Worm (Caenorhabditis elegans) whole organism, mixed stage, embryonic: Measurements from ENCODE around the gene twk-33.

ENCODE experiments used
- bed-3 ChIP-seq: fragments of 200-800 bp; sonication (Bioruptor generic); optimal IDR thresholded peaks from 3 replicates; lab custom pipeline; 2018; ENCODE audit warnings: mild to moderate bottlenecking, missing genetic modification characterization, moderate library complexity, missing compliant biosample characterization
- blmp-1 ChIP-seq: fragments of 150-350 bp; optimal IDR thresholded peaks from 2 replicates; lab custom pipeline; 2014; ENCODE audit warnings: missing biosample characterization, missing genetic modification characterization
- ceh-39 ChIP-seq: fragments of 150-350 bp; optimal IDR thresholded peaks from 2 replicates; lab custom pipeline; 2014; ENCODE audit warnings: missing biosample characterization, missing genetic modification characterization
- ceh-43 ChIP-seq: fragments of 200-800 bp; sonication (Bioruptor generic); optimal IDR thresholded peaks from 2 replicates; lab custom pipeline; 2018; ENCODE audit warnings: mild to moderate bottlenecking, missing genetic modification characterization, moderate library complexity, missing compliant biosample characterization
- ceh-83 ChIP-seq: fragments of 200-800 bp; sonication (Bioruptor generic); optimal IDR thresholded peaks from 2 replicates; lab custom pipeline; 2018; ENCODE audit warnings: mild to moderate bottlenecking, missing genetic modification characterization, missing compliant biosample characterization
- ces-1 ChIP-seq: fragments of 150-350 bp; optimal IDR thresholded peaks from 2 replicates; lab custom pipeline; 2014; ENCODE audit warnings: missing biosample characterization, missing genetic modification reagents, missing genetic modification characterization
- cnd-1 ChIP-seq: fragments of 200-800 bp; sonication (Bioruptor generic); optimal IDR thresholded peaks from 2 replicates; lab custom pipeline; 2018; ENCODE audit warnings: mild to moderate bottlenecking, missing genetic modification characterization, missing compliant biosample characterization
- elt-1 ChIP-seq: sonication (generic microtip); optimal IDR thresholded peaks from 2 replicates; lab custom pipeline; 2017; ENCODE audit warnings: missing genetic modification characterization, mild to moderate bottlenecking, missing compliant biosample characterization, antibody characterized with exemption, moderate library complexity, borderline replicate concordance; ENCODE audit not compliant: insufficient read depth
- elt-3 ChIP-seq: fragments of 150-350 bp; optimal IDR thresholded peaks from 2 replicates; lab custom pipeline; 2014; ENCODE audit warnings: missing biosample characterization, missing genetic modification characterization
- flh-1 ChIP-seq: fragments of 200-800 bp; sonication (Bioruptor generic); optimal IDR thresholded peaks from 2 replicates; lab custom pipeline; 2018; ENCODE audit warnings: mild to moderate bottlenecking, missing genetic modification characterization, moderate library complexity, missing compliant biosample characterization
- ham-2 ChIP-seq: fragments of 200-800 bp; sonication (Bioruptor generic); optimal IDR thresholded peaks from 2 replicates; lab custom pipeline; 2018; ENCODE audit warnings: mild to moderate bottlenecking, missing genetic modification characterization, missing compliant biosample characterization
- hlh-1 ChIP-seq: fragments of 150-350 bp; optimal IDR thresholded peaks from 2 replicates; lab custom pipeline; 2014; ENCODE audit warnings: missing biosample characterization, missing genetic modification reagents, missing genetic modification characterization
- lin-13 ChIP-seq: fragments of 150-350 bp; optimal IDR thresholded peaks from 2 replicates; lab custom pipeline; 2014; ENCODE audit warnings: missing biosample characterization, missing genetic modification characterization
- lin-32 ChIP-seq: fragments of 200-800 bp; sonication (Bioruptor generic); optimal IDR thresholded peaks from 2 replicates; lab custom pipeline; 2018; ENCODE audit warnings: mild to moderate bottlenecking, missing genetic modification characterization, missing compliant biosample characterization
- lsy-2 ChIP-seq: fragments of 150-350 bp; optimal IDR thresholded peaks from 2 replicates; lab custom pipeline; 2014; ENCODE audit warnings: missing biosample characterization, missing genetic modification characterization
- mep-1 ChIP-seq: fragments of 150-350 bp; optimal IDR thresholded peaks from 2 replicates; lab custom pipeline; 2017; ENCODE audit warnings: missing biosample characterization, missing genetic modification reagents, missing genetic modification characterization, inconsistent platforms
- mls-2 ChIP-seq: sonication (generic microtip); optimal IDR thresholded peaks from 2 replicates; lab custom pipeline; 2016; ENCODE audit warnings: mild to moderate bottlenecking, missing genetic modification characterization, moderate library complexity, missing compliant biosample characterization
- nhr-2 ChIP-seq: fragments of 150-350 bp; optimal IDR thresholded peaks from 2 replicates; lab custom pipeline; 2014; ENCODE audit warnings: missing biosample characterization, missing genetic modification characterization
- nhr-237 ChIP-seq: fragments of 150-350 bp; optimal IDR thresholded peaks from 2 replicates; lab custom pipeline; 2014; ENCODE audit warnings: missing biosample characterization, missing genetic modification characterization
- nhr-28 ChIP-seq: fragments of 150-350 bp; optimal IDR thresholded peaks from 2 replicates; lab custom pipeline; 2014; ENCODE audit warnings: missing biosample characterization, missing genetic modification characterization
- pha-4 ChIP-seq: fragments of 150-350 bp; optimal IDR thresholded peaks from 2 replicates; lab custom pipeline; 2018; ENCODE audit warnings: missing biosample characterization, missing genetic modification reagents, missing genetic modification characterization
- sptf-1 ChIP-seq: sonication (generic microtip); optimal IDR thresholded peaks from 2 replicates; lab custom pipeline; 2017; ENCODE audit warnings: mild to moderate bottlenecking, missing genetic modification characterization, moderate library complexity, missing compliant biosample characterization
- unc-120 ChIP-seq: sonication (generic microtip); optimal IDR thresholded peaks from 2 replicates; lab custom pipeline; 2017; ENCODE audit warnings: missing genetic modification characterization, missing compliant biosample characterization; ENCODE audit not compliant: poor library complexity, severe bottlenecking
- unc-39 ChIP-seq: fragments of 150-350 bp; optimal IDR thresholded peaks from 2 replicates; lab custom pipeline; 2014; ENCODE audit warnings: missing biosample characterization, missing genetic modification characterization
- zip-8 ChIP-seq: fragments of 150-350 bp; optimal IDR thresholded peaks from 2 replicates; lab custom pipeline; 2014; ENCODE audit warnings: missing biosample characterization, missing genetic modification characterization
- ztf-11 ChIP-seq: fragments of 150-350 bp; optimal IDR thresholded peaks from 2 replicates; lab custom pipeline; 2014; ENCODE audit warnings: missing biosample characterization, missing genetic modification characterization

The twk-33 gene

DNA sequence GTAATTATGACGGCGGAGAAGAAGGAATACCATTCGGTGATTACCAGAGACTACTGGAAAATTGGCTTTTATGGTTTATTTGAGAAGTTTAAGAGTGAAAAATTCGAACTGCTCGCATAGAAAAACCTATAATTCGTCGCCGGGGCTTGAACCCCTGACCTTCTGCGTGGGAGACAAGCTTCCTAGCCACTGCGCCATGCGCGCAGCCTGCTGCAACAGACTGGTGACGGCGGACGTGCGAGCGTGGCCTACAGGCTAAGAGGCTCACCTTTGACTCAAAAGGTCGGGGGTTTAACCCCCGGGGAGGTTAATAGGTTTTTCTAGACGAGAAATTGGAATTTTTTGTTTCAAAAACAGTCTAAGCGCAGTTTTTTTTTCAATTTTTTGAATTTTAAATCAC lies 49.8 kb downstream of the twk-33 start:
- TF ChIP-seq pha-4 (tag; lab: Kevin White, UChicago) (no peak), elt-3 (tag; lab: Kevin White, UChicago) (no peak), ceh-39 (no peak), lin-32 (GFP tag; lab: Kevin White, UChicago) (no peak), sptf-1 (tag; lab: Kevin White, UChicago) (no peak), unc-39 (tag; lab: Kevin White, UChicago) (no peak), ztf-11 (tag; lab: Kevin White, UChicago) (no peak), mep-1 (tag; lab: Kevin White, UChicago) (no peak), blmp-1 (no peak), nhr-237 (tag; lab: Kevin White, UChicago) (no peak), ces-1 (GFP tag; lab: Kevin White, UChicago) (no peak), unc-120 (tag; lab: Kevin White, UChicago) (no peak), lsy-2 (tag; lab: Kevin White, UChicago) (no peak), cnd-1 (tag; lab: Kevin White, UChicago) (no peak), bed-3 (GFP tag; lab: Kevin White, UChicago) (no peak)

DNA sequence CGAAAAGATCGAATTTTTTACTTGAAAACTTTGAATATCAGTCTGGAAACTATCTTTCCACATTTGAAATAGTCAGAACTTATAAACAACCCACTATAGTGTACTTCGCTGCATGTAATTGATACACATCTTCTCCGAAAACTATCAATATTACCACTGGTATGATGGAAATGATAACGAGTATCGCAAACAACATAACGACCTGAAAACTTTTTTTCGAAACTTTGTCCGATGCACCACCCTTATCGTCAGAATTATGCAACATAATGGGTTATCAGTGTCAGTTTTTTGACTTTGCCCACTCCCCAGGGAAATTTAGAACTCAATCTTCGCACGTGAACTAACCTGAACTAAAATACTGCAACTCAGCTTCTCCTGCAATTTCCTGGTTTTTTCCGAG lies 51.9 kb downstream of the twk-33 start:
- TF ChIP-seq zip-8 (tag; lab: Kevin White, UChicago) (no peak), mls-2 (no peak), ceh-83 (GFP tag; lab: Kevin White, UChicago) (no peak), elt-1 (tag; lab: Kevin White, UChicago) (no peak), elt-3 (tag; lab: Kevin White, UChicago) (no peak), lin-13 (no peak), ztf-11 (tag; lab: Kevin White, UChicago) (no peak), bed-3 (GFP tag; lab: Kevin White, UChicago) (no peak), mep-1 (tag; lab: Kevin White, UChicago) (no peak), hlh-1 (no peak), ham-2 (GFP tag; lab: Kevin White, UChicago) (no peak), ceh-39 (no peak), unc-120 (tag; lab: Kevin White, UChicago) (no peak), nhr-237 (tag; lab: Kevin White, UChicago) (no peak), flh-1 (no peak), nhr-28 (tag; lab: Kevin White, UChicago) (no peak), sptf-1 (tag; lab: Kevin White, UChicago) (no peak), ceh-43 (GFP tag; lab: Kevin White, UChicago) (no peak), nhr-2 (no peak), lsy-2 (tag; lab: Kevin White, UChicago) (no peak)
